Fruit fly (Drosophila melanogaster): ENCODE results near the gene CG9951.
A peak's percentile ranks its signal among the peaks of the same experiment; 100 is the strongest.

The CG9951 gene

DNA sequence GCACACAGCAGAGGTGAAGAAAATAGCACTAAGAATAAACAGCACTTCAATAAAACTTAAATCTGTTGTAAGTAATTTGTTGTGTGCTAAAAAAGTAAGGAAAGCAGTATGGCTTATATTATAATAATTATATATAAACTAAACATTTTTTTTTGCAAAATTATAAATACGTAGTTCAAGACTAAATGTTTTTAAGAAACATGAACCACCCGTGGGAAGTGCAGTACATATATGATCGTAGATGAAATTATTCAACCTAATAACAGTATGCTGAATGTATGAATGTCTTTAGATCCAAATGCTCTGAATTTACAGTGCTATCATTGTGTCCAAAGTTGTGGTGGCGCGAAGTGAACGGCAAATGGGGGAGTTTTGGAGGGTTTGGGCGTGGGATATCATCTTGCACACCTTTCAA, 7.8 kb downstream of the CG9951 start (continued):
- TF ChIP-seq fu2 (GFP tag; optimal IDR thresholded peaks at IDR 0.05): no peak
- no peak for TF ChIP-seq B-H1 (GFP tag; IDR thresholded peaks at IDR 0.05)
- TF ChIP-seq az2 (GFP tag; optimal IDR thresholded peaks at IDR 0.05): peak; percentile 8
- TF ChIP-seq p53 (GFP tag; optimal IDR thresholded peaks at IDR 0.05): no peak
- no peak for TF ChIP-seq CG7357 (GFP tag; IDR thresholded peaks at IDR 0.05)
- no peak for TF ChIP-seq Fer3 (tag; optimal IDR thresholded peaks at IDR 0.05)
- TF ChIP-seq cad (GFP tag; optimal IDR thresholded peaks at IDR 0.05): no peak
- TF ChIP-seq ewg (GFP tag; optimal IDR thresholded peaks at IDR 0.05): no peak
- no peak for TF ChIP-seq Bteb2 (GFP tag; optimal IDR thresholded peaks at IDR 0.05)
- peak; percentile 14 for TF ChIP-seq CG8388 (GFP tag; optimal IDR thresholded peaks at IDR 0.05)
- TF ChIP-seq CG14050 (GFP tag; IDR thresholded peaks at IDR 0.05): no peak
- no peak for TF ChIP-seq nom (GFP tag; optimal IDR thresholded peaks at IDR 0.05)
- peak; percentile 15 for TF ChIP-seq Fer1 (GFP tag; optimal IDR thresholded peaks at IDR 0.05)
- TF ChIP-seq CG31441 (GFP tag; IDR thresholded peaks at IDR 0.05): peak; percentile 53; the same call in 1 of the 2 replicates
- TF ChIP-seq CG12391 (tag; optimal IDR thresholded peaks at IDR 0.05): peak; percentile 41
- peak in 1 of 2 experiments; percentile 44 for TF ChIP-seq Eip74EF (GFP tag; optimal IDR thresholded peaks at IDR 0.05)
- TF ChIP-seq org-1 (GFP tag; optimal IDR thresholded peaks at IDR 0.05): peak; percentile 31
- TF ChIP-seq tgo (GFP tag; IDR thresholded peaks at IDR 0.05): no peak; the same call in 2 of the 3 replicates
- TF ChIP-seq Oaz (GFP tag; IDR thresholded peaks at IDR 0.05): no peak
- no peak for TF ChIP-seq lov (optimal IDR thresholded peaks at IDR 0.05)
- no peak for TF ChIP-seq lov (GFP tag; IDR thresholded peaks at IDR 0.05)
- no peak for TF ChIP-seq CG12155 (GFP tag; optimal IDR thresholded peaks at IDR 0.05)
- TF ChIP-seq CG15269 (tag; optimal IDR thresholded peaks at IDR 0.05): peak; percentile 19
- TF ChIP-seq CG14441 (GFP tag; IDR thresholded peaks at IDR 0.05): no peak
- no peak for TF ChIP-seq psq (GFP tag; optimal IDR thresholded peaks at IDR 0.05)
- TF ChIP-seq ssp (GFP tag; IDR thresholded peaks at IDR 0.05): no peak
- TF ChIP-seq CG15479 (GFP tag; optimal IDR thresholded peaks at IDR 0.05): no peak
- TF ChIP-seq D (optimal IDR thresholded peaks at IDR 0.05): no peak
- TF ChIP-seq D (GFP tag; optimal IDR thresholded peaks at IDR 0.05): peak; percentile 35
- TF ChIP-seq CG4328 (GFP tag; optimal IDR thresholded peaks at IDR 0.05): no peak
- TF ChIP-seq ttk (GFP tag; IDR thresholded peaks at IDR 0.05): no peak
- TF ChIP-seq CG9437 (GFP tag; optimal IDR thresholded peaks at IDR 0.05): no peak
- peak; percentile 33 for TF ChIP-seq CG12104 (GFP tag; optimal IDR thresholded peaks at IDR 0.05)
- peak; percentile 35 for TF ChIP-seq Oli (tag; optimal IDR thresholded peaks at IDR 0.05)
- 0 out of 2 replicates have a peak, but pooled peaks have one; percentile 15 for TF ChIP-seq CG6689 (GFP tag; IDR thresholded peaks at IDR 0.05)
- TF ChIP-seq CG10543 (GFP tag; optimal IDR thresholded peaks at IDR 0.05): no peak
- no peak for TF ChIP-seq mld (GFP tag; IDR thresholded peaks at IDR 0.05; ENCODE audit: partially characterized antibody)
- no peak for TF ChIP-seq z (GFP tag; IDR thresholded peaks at IDR 0.05)
- TF ChIP-seq CG10147 (GFP tag; optimal IDR thresholded peaks at IDR 0.05): peak; percentile 39
- TF ChIP-seq CG14965 (GFP tag; optimal IDR thresholded peaks at IDR 0.05; ENCODE audit: borderline replicate concordance): no peak
- 0 out of 2 replicates have a peak, but pooled peaks have one; percentile 20 for TF ChIP-seq H2.0 (GFP tag; IDR thresholded peaks at IDR 0.05)
- TF ChIP-seq fd3F (GFP tag; optimal IDR thresholded peaks at IDR 0.05): no peak
- no peak for TF ChIP-seq onecut (GFP tag; IDR thresholded peaks at IDR 0.05)
- TF ChIP-seq phol (tag; optimal IDR thresholded peaks at IDR 0.05): peak; percentile 45
- TF ChIP-seq tio (GFP tag; optimal IDR thresholded peaks at IDR 0.05): no peak
- no peak for TF ChIP-seq inv (GFP tag; IDR thresholded peaks at IDR 0.05; ENCODE audit: partially characterized antibody)
- no peak for TF ChIP-seq CG7745 (tag; optimal IDR thresholded peaks at IDR 0.05)
- TF ChIP-seq CG30403 (GFP tag; optimal IDR thresholded peaks at IDR 0.05): peak; percentile 43
- peak; percentile 35 for TF ChIP-seq CoRest (tag; optimal IDR thresholded peaks at IDR 0.05)
- no peak for TF ChIP-seq ham (GFP tag; IDR thresholded peaks at IDR 0.05)
- peak; percentile 5 for TF ChIP-seq tap (tag; optimal IDR thresholded peaks at IDR 0.05)

All from whole organism, embryonic.